Worm (Caenorhabditis elegans): Measurements from ENCODE around the gene lurp-1.

ce11 chrII:10838550-10838949, 42.2 kb upstream of the lurp-1 start:
- TF ChIP-seq fkh-10 (GFP tag; optimal IDR thresholded peaks at IDR 0.05) = no peak
- TF ChIP-seq ama-1 (optimal IDR thresholded peaks at IDR 0.05) = no peak
- TF ChIP-seq pqm-1 (tag; optimal IDR thresholded peaks at IDR 0.05) = no peak
- no peak for TF ChIP-seq elt-3 (tag; optimal IDR thresholded peaks at IDR 0.05)
- TF ChIP-seq swsn-7 (tag; optimal IDR thresholded peaks at IDR 0.05) = no peak
- TF ChIP-seq aha-1 (tag; optimal IDR thresholded peaks at IDR 0.05) = no peak
